Fruit fly (Drosophila melanogaster) whole organism, prepupa: ENCODE data around the gene CG6765.
A peak's percentile ranks its signal among the peaks of the same experiment; 100 is the strongest.

ENCODE experiments used
- CG10631 ChIP-seq: fragments of 200-800 bp; sonication (Bioruptor generic); optimal IDR thresholded peaks from 2 replicates; lab custom pipeline; 2016; ENCODE audit warnings: missing biosample characterization, missing genetic modification characterization
- CG10669 ChIP-seq: fragments of 200-800 bp; sonication (Bioruptor generic); optimal IDR thresholded peaks from 3 replicates; lab custom pipeline; 2018; ENCODE audit warnings: missing biosample characterization, mild to moderate bottlenecking, missing genetic modification characterization, moderate library complexity
- CG11294 ChIP-seq: fragments of 200-800 bp; sonication (Bioruptor generic); IDR thresholded peaks from 2 replicates; pipeline ENCODE4 v1.3.6; 2022; ENCODE audit warnings: missing biosample characterization, missing genetic modification characterization
- CG11762 ChIP-seq: fragments of 200-800 bp; sonication (Bioruptor generic); optimal IDR thresholded peaks from 3 replicates; lab custom pipeline; 2016; ENCODE audit warnings: missing biosample characterization, missing genetic modification characterization; ENCODE audit not compliant: insufficient read depth
- CG11902 ChIP-seq: fragments of 200-800 bp; sonication (Bioruptor generic); optimal IDR thresholded peaks from 3 replicates; lab custom pipeline; 2016; ENCODE audit warnings: missing biosample characterization, missing genetic modification characterization
- CG1621 ChIP-seq: fragments of 200-800 bp; sonication (Bioruptor generic); optimal IDR thresholded peaks from 3 replicates; lab custom pipeline; 2018; ENCODE audit warnings: missing biosample characterization, mild to moderate bottlenecking, missing genetic modification characterization
- CG16779 ChIP-seq: fragments of 200-800 bp; sonication (Bioruptor generic); optimal IDR thresholded peaks from 3 replicates; lab custom pipeline; 2017; ENCODE audit warnings: missing biosample characterization, mild to moderate bottlenecking, missing genetic modification characterization
- CG3032 ChIP-seq: fragments of 200-800 bp; optimal IDR thresholded peaks from 2 replicates; lab custom pipeline; 2019; ENCODE audit warnings: missing biosample characterization, mild to moderate bottlenecking, missing genetic modification characterization, moderate library complexity
- CG31627 ChIP-seq: fragments of 200-800 bp; sonication (Bioruptor generic); optimal IDR thresholded peaks from 3 replicates; lab custom pipeline; 2016; ENCODE audit warnings: missing biosample characterization, missing genetic modification characterization
- CG34406 ChIP-seq: fragments of 200-800 bp; sonication (Bioruptor generic); optimal IDR thresholded peaks from 3 replicates; lab custom pipeline; 2016; ENCODE audit warnings: missing biosample characterization, missing genetic modification characterization
- CG3919 ChIP-seq: fragments of 200-800 bp; sonication (Bioruptor generic); optimal IDR thresholded peaks from 3 replicates; lab custom pipeline; 2016; ENCODE audit warnings: missing biosample characterization, missing genetic modification characterization
- CG4318 ChIP-seq: fragments of 200-800 bp; sonication (Bioruptor generic); optimal IDR thresholded peaks from 3 replicates; lab custom pipeline; 2017; ENCODE audit warnings: missing biosample characterization, mild to moderate bottlenecking, missing genetic modification characterization
- CG6163 ChIP-seq: fragments of 200-800 bp; sonication (Bioruptor generic); IDR thresholded peaks from 3 replicates; pipeline ENCODE4 v1.3.6; 2022; ENCODE audit warnings: missing biosample characterization, missing genetic modification characterization
- CG6792 ChIP-seq: fragments of 200-800 bp; sonication (Bioruptor generic); optimal IDR thresholded peaks from 3 replicates; lab custom pipeline; 2016; ENCODE audit warnings: missing biosample characterization, missing genetic modification characterization
- CG6808 ChIP-seq: fragments of 200-800 bp; sonication (Bioruptor generic); optimal IDR thresholded peaks from 3 replicates; lab custom pipeline; 2017; ENCODE audit warnings: missing biosample characterization, missing genetic modification characterization, mild to moderate bottlenecking, moderate library complexity, missing genetic modification reagents
- CG7368 ChIP-seq: fragments of 200-800 bp; sonication (Bioruptor generic); optimal IDR thresholded peaks from 3 replicates; lab custom pipeline; 2016; ENCODE audit warnings: missing biosample characterization, missing genetic modification characterization
- CG8119 ChIP-seq: fragments of 200-800 bp; sonication (Bioruptor generic); IDR thresholded peaks from 3 replicates; pipeline ENCODE4 v1.3.6; 2022; ENCODE audit warnings: missing biosample characterization, missing genetic modification characterization
- CG8319 ChIP-seq: fragments of 200-800 bp; sonication (Bioruptor generic); optimal IDR thresholded peaks from 3 replicates; lab custom pipeline; 2016; ENCODE audit warnings: missing biosample characterization, missing genetic modification characterization
- CG8632 ChIP-seq: fragments of 200-800 bp; sonication (Bioruptor generic); optimal IDR thresholded peaks from 3 replicates; lab custom pipeline; 2016; ENCODE audit warnings: missing biosample characterization, missing genetic modification characterization
- Eip75B ChIP-seq: fragments of 200-800 bp; sonication (Bioruptor generic); optimal IDR thresholded peaks from 3 replicates; lab custom pipeline; 2016; ENCODE audit warnings: missing biosample characterization, missing genetic modification characterization
- Eip78C ChIP-seq: fragments of 200-800 bp; sonication (Bioruptor generic); peaks from one replicate; lab custom pipeline; 2016; ENCODE audit warnings: missing biosample characterization, missing genetic modification characterization
- Eip93F ChIP-seq: fragments of 200-800 bp; sonication (Bioruptor generic); optimal IDR thresholded peaks from 2 replicates; lab custom pipeline; 2016; ENCODE audit warnings: missing biosample characterization, mild to moderate bottlenecking, missing genetic modification characterization
- Ets96B ChIP-seq: fragments of 200-800 bp; optimal IDR thresholded peaks from 2 replicates; lab custom pipeline; 2019; ENCODE audit warnings: missing biosample characterization, mild to moderate bottlenecking, missing genetic modification characterization, moderate library complexity
- Gug ChIP-seq: fragments of 200-800 bp; sonication (Bioruptor generic); IDR thresholded peaks from 2 replicates; pipeline ENCODE4 v1.3.6; 2022; ENCODE audit warnings: missing biosample characterization, missing genetic modification characterization
- Hr38 ChIP-seq: sonication (Bioruptor generic); optimal IDR thresholded peaks from 2 replicates; lab custom pipeline; 2016; ENCODE audit warnings: missing biosample characterization, missing genetic modification characterization
- Hr39 ChIP-seq: fragments of 200-800 bp; sonication (Bioruptor generic); optimal IDR thresholded peaks from 2 replicates; lab custom pipeline; 2016; ENCODE audit warnings: missing biosample characterization, missing genetic modification characterization
- Lpt ChIP-seq: fragments of 200-800 bp; sonication (Bioruptor generic); optimal IDR thresholded peaks from 3 replicates; lab custom pipeline; 2016; ENCODE audit warnings: missing biosample characterization, missing genetic modification characterization
- Met ChIP-seq: fragments of 200-800 bp; sonication (Bioruptor generic); optimal IDR thresholded peaks from 3 replicates; lab custom pipeline; 2016; ENCODE audit warnings: missing biosample characterization, missing genetic modification characterization
- OdsH ChIP-seq: fragments of 200-800 bp; sonication (Bioruptor generic); optimal IDR thresholded peaks from 3 replicates; lab custom pipeline; 2016; ENCODE audit warnings: missing biosample characterization, missing genetic modification characterization
- Sox102F ChIP-seq: fragments of 200-800 bp; sonication (Bioruptor generic); optimal IDR thresholded peaks from 2 replicates; lab custom pipeline; 2016; ENCODE audit warnings: missing biosample characterization, mild to moderate bottlenecking, missing genetic modification characterization
- Sox14 ChIP-seq: fragments of 200-800 bp; sonication (Bioruptor generic); optimal IDR thresholded peaks from 3 replicates; lab custom pipeline; 2016; ENCODE audit warnings: missing biosample characterization, missing genetic modification characterization
- Sox15 ChIP-seq: fragments of 200-800 bp; sonication (Bioruptor generic); optimal IDR thresholded peaks from 3 replicates; lab custom pipeline; 2016; ENCODE audit warnings: missing biosample characterization, missing genetic modification characterization
- achi ChIP-seq: fragments of 200-800 bp; sonication (Bioruptor generic); optimal IDR thresholded peaks from 3 replicates; lab custom pipeline; 2016; ENCODE audit warnings: missing biosample characterization, missing genetic modification characterization
- dac ChIP-seq: fragments of 200-800 bp; sonication (Bioruptor generic); optimal IDR thresholded peaks from 2 replicates; lab custom pipeline; 2017; ENCODE audit warnings: missing biosample characterization, mild to moderate bottlenecking, missing genetic modification characterization
- dsx ChIP-seq: fragments of 200-800 bp; optimal IDR thresholded peaks from 3 replicates; lab custom pipeline; 2019; ENCODE audit warnings: missing biosample characterization, mild to moderate bottlenecking, missing genetic modification characterization, moderate library complexity; ENCODE audit not compliant: poor library complexity, severe bottlenecking
- eg ChIP-seq: fragments of 200-800 bp; sonication (Bioruptor generic); IDR thresholded peaks from 3 replicates; pipeline ENCODE4 v1.3.6; 2022; ENCODE audit warnings: missing biosample characterization, missing genetic modification characterization
- esn ChIP-seq: fragments of 200-800 bp; sonication (Bioruptor generic); optimal IDR thresholded peaks from 2 replicates; lab custom pipeline; 2016; ENCODE audit warnings: missing biosample characterization, mild to moderate bottlenecking, missing genetic modification characterization, moderate library complexity
- fd59A ChIP-seq: fragments of 200-800 bp; sonication (Bioruptor generic); optimal IDR thresholded peaks from 2 replicates; lab custom pipeline; 2017; ENCODE audit warnings: missing biosample characterization, mild to moderate bottlenecking, missing genetic modification characterization, missing genetic modification reagents
- fkh ChIP-seq: fragments of 200-800 bp; sonication (Bioruptor generic); optimal IDR thresholded peaks from 3 replicates; lab custom pipeline; 2017; ENCODE audit warnings: missing biosample characterization, mild to moderate bottlenecking, missing genetic modification characterization, moderate library complexity
- lz ChIP-seq: fragments of 200-800 bp; sonication (Bioruptor generic); optimal IDR thresholded peaks from 3 replicates; lab custom pipeline; 2016; ENCODE audit warnings: missing biosample characterization, missing genetic modification characterization
- pdm3 ChIP-seq: fragments of 200-800 bp; sonication (Bioruptor generic); optimal IDR thresholded peaks from 3 replicates; lab custom pipeline; 2016; ENCODE audit warnings: missing biosample characterization, missing genetic modification characterization
- salr ChIP-seq, 2 experiments: fragments of 200-800 bp; sonication (Bioruptor generic); optimal IDR thresholded peaks; 3 replicates each; lab custom pipeline; 2016 to 2018; ENCODE audit warnings: missing biosample characterization in 2 of 2, missing genetic modification characterization in 2 of 2, mild to moderate bottlenecking in 1 of 2
- spab ChIP-seq: fragments of 200-800 bp; sonication (Bioruptor generic); optimal IDR thresholded peaks from 2 replicates; lab custom pipeline; 2017; ENCODE audit warnings: missing biosample characterization, mild to moderate bottlenecking, missing genetic modification characterization, missing genetic modification reagents
- ss ChIP-seq, 2 experiments: fragments of 200-800 bp; sonication (Bioruptor generic); optimal IDR thresholded peaks; 2 replicates in 1 of 2; 3 replicates in 1 of 2; lab custom pipeline; 2017 to 2018; ENCODE audit warnings: mild to moderate bottlenecking in 2 of 2, missing biosample characterization in 2 of 2, missing genetic modification characterization in 2 of 2, moderate library complexity in 1 of 2
- svp ChIP-seq: fragments of 200-800 bp; sonication (Bioruptor generic); peaks from one replicate; lab custom pipeline; 2016; ENCODE audit warnings: missing biosample characterization, missing genetic modification characterization
- topi ChIP-seq: fragments of 200-800 bp; sonication (Bioruptor generic); optimal IDR thresholded peaks from 3 replicates; lab custom pipeline; 2016; ENCODE audit warnings: missing biosample characterization, missing genetic modification characterization
- vri ChIP-seq: fragments of 200-800 bp; sonication (Bioruptor generic); optimal IDR thresholded peaks from 3 replicates; lab custom pipeline; 2016; ENCODE audit warnings: missing biosample characterization, mild to moderate bottlenecking, missing genetic modification characterization

The CG6765 gene

dm6 chr3L:8542213-8542612, 29.6 kb downstream of the CG6765 start:
- peak; percentile 15 for TF ChIP-seq Eip78C (GFP tag; lab: Kevin White, UChicago)
- no peak for TF ChIP-seq CG34406

dm6 chr3L:8543866-8544265, 31.3 kb downstream of the CG6765 start:
- TF ChIP-seq fkh (GFP tag; lab: Kevin White, UChicago) (no peak), CG1621 (tag; lab: Kevin White, UChicago) (no peak), CG16779 (tag; lab: Kevin White, UChicago) (no peak), spab (GFP tag; lab: Kevin White, UChicago) (no peak), CG3919 (GFP tag; lab: Kevin White, UChicago) (no peak), dsx (GFP tag; lab: Kevin White, UChicago) (no peak), lz (GFP tag; lab: Kevin White, UChicago) (peak; percentile 6), ss (GFP tag; optimal IDR thresholded peaks at IDR 0.05; lab: Kevin White, UChicago) (no peak), Ets96B (no peak), vri (GFP tag; lab: Kevin White, UChicago) (no peak), esn (GFP tag; lab: Kevin White, UChicago) (peak; percentile 30), CG8632 (GFP tag; lab: Kevin White, UChicago) (no peak), CG6808 (no peak), topi (GFP tag; lab: Kevin White, UChicago) (peak; percentile 28), svp (GFP tag; lab: Kevin White, UChicago) (peak; percentile 42), Hr38 (GFP tag; lab: Kevin White, UChicago) (no peak), Sox102F (GFP tag; lab: Kevin White, UChicago) (no peak), CG3032 (no peak), CG6163 (GFP tag; lab: Robert Waterston, UW) (no peak), CG4318 (no peak), Lpt (GFP tag; lab: Kevin White, UChicago) (no peak), Hr39 (GFP tag; lab: Kevin White, UChicago) (no peak), salr (GFP tag; optimal IDR thresholded peaks at IDR 0.05; lab: Kevin White, UChicago) (no peak), CG10631 (GFP tag; lab: Kevin White, UChicago) (no peak), Met (GFP tag; lab: Kevin White, UChicago) (no peak), CG34406 (no peak), fd59A (GFP tag; lab: Kevin White, UChicago) (no peak), OdsH (peak; percentile 3), CG11902 (GFP tag; lab: Kevin White, UChicago) (no peak), CG10669 (no peak), CG8119 (GFP tag; lab: Robert Waterston, UW) (no peak), CG11762 (GFP tag; lab: Kevin White, UChicago) (no peak), Sox15 (GFP tag; lab: Kevin White, UChicago) (no peak), Eip78C (GFP tag; lab: Kevin White, UChicago) (peak; percentile 78), CG7368 (GFP tag; lab: Kevin White, UChicago) (no peak), achi (GFP tag; lab: Kevin White, UChicago) (peak; percentile 3), CG8319 (GFP tag; lab: Kevin White, UChicago) (no peak), CG11294 (no peak), CG31627 (GFP tag; lab: Kevin White, UChicago) (peak; percentile 10), dac (GFP tag; lab: Kevin White, UChicago) (no peak), Gug (GFP tag; lab: Robert Waterston, UW) (no peak), pdm3 (GFP tag; lab: Kevin White, UChicago) (no peak), Sox14 (GFP tag; lab: Kevin White, UChicago) (no peak), Eip93F (GFP tag; lab: Kevin White, UChicago) (no peak), eg (GFP tag; lab: Robert Waterston, UW) (no peak), CG6792 (GFP tag; lab: Kevin White, UChicago) (peak; percentile 5), Eip75B (no peak)
